Worm (Caenorhabditis elegans) whole organism, L1 larva: ENCODE data around the gene Y45F10B.59.

Source experiments
- nhr-11 ChIP-seq: fragments of 150-350 bp; optimal IDR thresholded peaks from 2 replicates; lab custom pipeline; 2014; ENCODE audit warnings: missing biosample characterization, missing genetic modification characterization
- unc-62 ChIP-seq: fragments of 150-350 bp; optimal IDR thresholded peaks from 2 replicates; lab custom pipeline; 2014; ENCODE audit warnings: missing biosample characterization, missing genetic modification reagents, missing genetic modification characterization

DNA sequence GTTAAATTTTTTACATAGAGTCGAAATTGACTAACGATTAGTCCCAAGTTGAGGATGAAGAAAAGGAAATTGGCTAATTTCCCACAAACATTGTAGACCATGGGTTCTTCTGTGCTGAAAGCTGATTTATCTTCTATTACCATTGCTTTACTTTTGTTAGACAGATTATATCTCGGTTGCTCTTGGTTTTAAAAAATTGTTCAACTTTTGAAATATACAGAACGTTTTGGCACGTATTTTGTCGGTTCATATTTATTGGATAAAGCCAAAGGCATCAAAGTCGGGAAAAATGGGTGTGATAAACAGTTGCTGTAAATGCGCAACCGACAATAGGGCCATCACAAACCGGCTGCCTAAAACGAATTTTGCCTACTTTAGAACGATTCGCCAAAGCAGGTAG is 10.8 kb upstream of the Y45F10B.59 start, which contains the start of gene tsp-5:
- no peak for TF ChIP-seq unc-62
- no peak for TF ChIP-seq nhr-11 (tag; lab: Kevin White, UChicago)
